Fruit fly (Drosophila melanogaster): Measurements from ENCODE around the gene Atg8a.

Gene Atg8a

dm6 chrX:10775690-10776089, 7.6 kb upstream of the Atg8a start (continued):
- TF ChIP-seq Deaf1 (tag; optimal IDR thresholded peaks at IDR 0.05) (no peak), CG3407 (GFP tag; optimal IDR thresholded peaks at IDR 0.05) (peak; percentile 10), Fer3 (tag; optimal IDR thresholded peaks at IDR 0.05) (peak; percentile 37), eyg (GFP tag; optimal IDR thresholded peaks at IDR 0.05) (no peak), NK7.1 (GFP tag; optimal IDR thresholded peaks at IDR 0.05) (peak; percentile 3), CG10431 (GFP tag; optimal IDR thresholded peaks at IDR 0.05) (no peak), grau (tag; optimal IDR thresholded peaks at IDR 0.05) (peak; percentile 39), CG15073 (GFP tag; optimal IDR thresholded peaks at IDR 0.05) (no peak), Taf1 (GFP tag; IDR thresholded peaks at IDR 0.05) (no peak), tna (GFP tag; IDR thresholded peaks at IDR 0.05; ENCODE audit: partially characterized antibody) (no peak), trh (GFP tag; optimal IDR thresholded peaks at IDR 0.05) (no peak), GATAe (GFP tag; conservative IDR thresholded peaks at IDR 0.05) (no peak), nom (GFP tag; optimal IDR thresholded peaks at IDR 0.05) (no peak), CG17912 (GFP tag; optimal IDR thresholded peaks at IDR 0.05) (no peak), ttk (GFP tag; IDR thresholded peaks at IDR 0.05) (peak; percentile 45), klu (GFP tag; IDR thresholded peaks at IDR 0.05) (no peak), bcd (GFP tag; optimal IDR thresholded peaks at IDR 0.05) (peak; percentile 43), CG13287 (GFP tag; IDR thresholded peaks at IDR 0.05; ENCODE audit: partially characterized antibody) (no peak), Drgx (GFP tag; IDR thresholded peaks at IDR 0.05) (peak; percentile 81), mirr (GFP tag; optimal IDR thresholded peaks at IDR 0.05) (peak; percentile 11), yki (optimal IDR thresholded peaks at IDR 0.05) (no peak), cg (GFP tag; optimal IDR thresholded peaks at IDR 0.05) (no peak), CG1024 (GFP tag; IDR thresholded peaks at IDR 0.05) (0 out of 2 replicates have a peak, but pooled peaks have one; percentile 14), CG12104 (GFP tag; optimal IDR thresholded peaks at IDR 0.05) (no peak), CG34376 (GFP tag; optimal IDR thresholded peaks at IDR 0.05) (no peak), CG10209 (GFP tag; optimal IDR thresholded peaks at IDR 0.05) (peak; percentile 32), p53 (GFP tag; optimal IDR thresholded peaks at IDR 0.05) (no peak), CG1792 (GFP tag; optimal IDR thresholded peaks at IDR 0.05) (no peak), CG1529 (GFP tag; optimal IDR thresholded peaks at IDR 0.05) (peak; percentile 32), gro (GFP tag; optimal IDR thresholded peaks at IDR 0.05) (no peak), her (GFP tag; optimal IDR thresholded peaks at IDR 0.05) (no peak), Opbp (GFP tag; IDR thresholded peaks at IDR 0.05; ENCODE audit: partially characterized antibody) (no peak), Jarid2 (GFP tag; optimal IDR thresholded peaks at IDR 0.05) (peak; percentile 3), sob (GFP tag; IDR thresholded peaks at IDR 0.05) (peak; percentile 47; the same call in 1 of the 2 replicates), CG34422 (GFP tag; IDR thresholded peaks at IDR 0.05) (peak; percentile 34; the same call in 1 of the 3 replicates), pita (GFP tag; optimal IDR thresholded peaks at IDR 0.05) (no peak), Aef1 (GFP tag; IDR thresholded peaks at IDR 0.05) (peak; percentile 56; the same call in 2 of the 3 replicates), dpn (GFP tag; optimal IDR thresholded peaks at IDR 0.05) (peak; percentile 15 to 57), CG8290 (GFP tag; optimal IDR thresholded peaks at IDR 0.05) (no peak), CG8290 (tag; optimal IDR thresholded peaks at IDR 0.05) (peak in 1 of 2 experiments; percentile 60), Ravus (GFP tag; IDR thresholded peaks at IDR 0.05) (no peak), ham (GFP tag; IDR thresholded peaks at IDR 0.05) (no peak), Blimp-1 (GFP tag; optimal IDR thresholded peaks at IDR 0.05) (peak; percentile 19), fru (optimal IDR thresholded peaks at IDR 0.05) (no peak), CG17186 (GFP tag; optimal IDR thresholded peaks at IDR 0.05) (no peak), lbe (GFP tag; optimal IDR thresholded peaks at IDR 0.05) (peak; percentile 56), fd96Cb (tag; optimal IDR thresholded peaks at IDR 0.05) (peak; percentile 36), CG5180 (GFP tag; optimal IDR thresholded peaks at IDR 0.05) (peak; percentile 33), CG7987 (GFP tag; optimal IDR thresholded peaks at IDR 0.05) (no peak), CG31224 (GFP tag; IDR thresholded peaks at IDR 0.05) (0 out of 2 replicates have a peak, but pooled peaks have one; percentile 20), Doc2 (GFP tag; IDR thresholded peaks at IDR 0.05) (no peak), CG18476 (GFP tag; optimal IDR thresholded peaks at IDR 0.05) (no peak)
